Worm (Caenorhabditis elegans): ENCODE results near the gene col-89.
A peak's percentile ranks its signal among the peaks of the same experiment; 100 is the strongest.

col-89 gene

ce11 chrIII:4756983-4757382 lies 9.1 kb downstream of the col-89 start, which contains the start of gene fbxl-2 (continued):
- TF ChIP-seq fkh-8 (tag; optimal IDR thresholded peaks at IDR 0.05) (peak; percentile 96), ceh-82 (tag; optimal IDR thresholded peaks at IDR 0.05) (peak; percentile 97 to 99 (median 98)), hlh-4 (tag; optimal IDR thresholded peaks at IDR 0.05) (no peak), nhr-90 (tag; optimal IDR thresholded peaks at IDR 0.05; ENCODE audit: poor library complexity) (peak; percentile 95), egl-27 (tag; optimal IDR thresholded peaks at IDR 0.05) (no peak), lin-39 (tag; optimal IDR thresholded peaks at IDR 0.05) (peak; percentile 85), ets-5 (GFP tag; IDR thresholded peaks at IDR 0.05) (no peak), Y116A8C.19 (tag; optimal IDR thresholded peaks at IDR 0.05; ENCODE audit: borderline replicate concordance) (no peak), nhr-85 (tag) (peak; percentile 97), vab-15 (tag; optimal IDR thresholded peaks at IDR 0.05) (no peak), nhr-47 (tag; optimal IDR thresholded peaks at IDR 0.05) (peak; percentile 98), ceh-90 (tag; optimal IDR thresholded peaks at IDR 0.05) (peak; percentile 41), nhr-76 (tag; optimal IDR thresholded peaks at IDR 0.05) (peak; percentile 18), lir-3 (tag; optimal IDR thresholded peaks at IDR 0.05; ENCODE audit: poor library complexity) (peak; percentile 82), unc-62 (GFP tag; optimal IDR thresholded peaks at IDR 0.05) (peak; percentile 56), nhr-19 (GFP tag; conservative IDR thresholded peaks at IDR 0.05) (peak; percentile 98), nhr-28 (tag; optimal IDR thresholded peaks at IDR 0.05) (no peak), swsn-7 (tag; optimal IDR thresholded peaks at IDR 0.05) (peak; percentile 95), dsc-1 (tag; optimal IDR thresholded peaks at IDR 0.05) (peak; percentile 95), pag-3 (tag; optimal IDR thresholded peaks at IDR 0.05; ENCODE audit: borderline replicate concordance, insufficient read depth) (no peak), blmp-1 (tag; optimal IDR thresholded peaks at IDR 0.05) (peak; percentile 86), tbx-2 (tag; optimal IDR thresholded peaks at IDR 0.05) (peak; percentile 97), lin-13 (GFP tag; optimal IDR thresholded peaks at IDR 0.05) (peak; percentile 96), xbp-1 (tag; optimal IDR thresholded peaks at IDR 0.05) (peak; percentile 97), C04F5.9 (tag; optimal IDR thresholded peaks at IDR 0.05) (peak; percentile 99), ztf-4 (tag; optimal IDR thresholded peaks at IDR 0.05) (peak; percentile 91), snpc-4 (tag; optimal IDR thresholded peaks at IDR 0.05) (peak; percentile 83), efl-1 (optimal IDR thresholded peaks at IDR 0.05) (peak; percentile 92 to 100), efl-1 (GFP tag; optimal IDR thresholded peaks at IDR 0.05 in 1 of 2) (peak; percentile 99 to 100), hlh-17 (GFP tag; optimal IDR thresholded peaks at IDR 0.05; ENCODE audit: borderline replicate concordance) (no peak), unc-98 (GFP tag; IDR thresholded peaks at IDR 0.05) (peak; percentile 73), nhr-11 (tag; optimal IDR thresholded peaks at IDR 0.05) (peak; percentile 85), C16A3.4 (tag; optimal IDR thresholded peaks at IDR 0.05) (peak; percentile 97), grh-1 (GFP tag; IDR thresholded peaks at IDR 0.05) (peak; percentile 94), tlp-1 (tag; optimal IDR thresholded peaks at IDR 0.05) (no peak), mab-9 (GFP tag; IDR thresholded peaks at IDR 0.05) (peak; percentile 93), mdl-1 (tag; optimal IDR thresholded peaks at IDR 0.05) (peak in 1 of 2 experiments; percentile 79), lin-14 (GFP tag; optimal IDR thresholded peaks at IDR 0.05) (peak; percentile 94), ceh-88 (GFP tag; IDR thresholded peaks at IDR 0.05) (peak; percentile 83), hpl-2 (GFP tag; optimal IDR thresholded peaks at IDR 0.05) (peak; percentile 30), sox-4 (tag; optimal IDR thresholded peaks at IDR 0.05) (peak; percentile 81), aly-2 (tag; optimal IDR thresholded peaks at IDR 0.05) (peak; percentile 83), ceh-8 (GFP tag; optimal IDR thresholded peaks at IDR 0.05) (peak; percentile 94), isw-1 (GFP tag; IDR thresholded peaks at IDR 0.05) (peak; percentile 97), lin-15B (tag; optimal IDR thresholded peaks at IDR 0.05) (peak; percentile 98), aha-1 (tag; optimal IDR thresholded peaks at IDR 0.05) (peak; percentile 47), lsy-2 (tag; optimal IDR thresholded peaks at IDR 0.05) (peak; percentile 97), pax-3 (tag; optimal IDR thresholded peaks at IDR 0.05) (peak; percentile 91), sptf-1 (tag; optimal IDR thresholded peaks at IDR 0.05) (no peak), elt-2 (tag; optimal IDR thresholded peaks at IDR 0.05) (peak; percentile 87), jun-1 (tag; optimal IDR thresholded peaks at IDR 0.05) (peak; percentile 95), mef-2 (tag; optimal IDR thresholded peaks at IDR 0.05) (peak; percentile 82), nhr-77 (tag; optimal IDR thresholded peaks at IDR 0.05) (peak; percentile 94)

Data from whole organism, L1 larva.